Fruit fly (Drosophila melanogaster) whole organism, embryonic: ENCODE data around the gene CG32639.

ENCODE experiments used
- Ada2b ChIP-seq: fragments of 200-800 bp; sonication (Bioruptor generic); IDR thresholded peaks from 2 replicates; pipeline ENCODE4 v1.3.6; 2022; ENCODE audit warnings: missing biosample characterization, missing genetic modification characterization
- BEAF-32 ChIP-seq: fragments of 200-800 bp; sonication (Bioruptor generic); optimal IDR thresholded peaks from 3 replicates; lab custom pipeline; 2017; ENCODE audit warnings: missing biosample characterization, missing genetic modification characterization, mild to moderate bottlenecking, moderate library complexity, missing genetic modification reagents
- CG10959 ChIP-seq: fragments of 200-800 bp; sonication (Bioruptor generic); IDR thresholded peaks from 2 replicates; pipeline ENCODE4 v1.3.6; 2022; ENCODE audit warnings: missing biosample characterization, missing genetic modification characterization
- CG11504 ChIP-seq: fragments of 200-800 bp; sonication (Bioruptor generic); optimal IDR thresholded peaks from 3 replicates; lab custom pipeline; 2019; ENCODE audit warnings: missing biosample characterization, mild to moderate bottlenecking, missing genetic modification characterization, moderate library complexity
- CG11560 ChIP-seq: fragments of 200-800 bp; sonication (Bioruptor generic); IDR thresholded peaks from 3 replicates; pipeline ENCODE4 v1.3.6; 2022; ENCODE audit warnings: missing biosample characterization, missing genetic modification characterization
- CG12391 ChIP-seq: fragments of 200-800 bp; sonication (Bioruptor generic); optimal IDR thresholded peaks from 3 replicates; lab custom pipeline; 2018; ENCODE audit warnings: missing biosample characterization, mild to moderate bottlenecking, missing genetic modification characterization, moderate library complexity
- CG14050 ChIP-seq: fragments of 200-800 bp; sonication (Bioruptor generic); IDR thresholded peaks from 3 replicates; pipeline ENCODE4 v1.3.6; 2022; ENCODE audit warnings: missing biosample characterization, missing genetic modification characterization
- CG14965 ChIP-seq: fragments of 200-800 bp; sonication (Bioruptor generic); optimal IDR thresholded peaks from 2 replicates; lab custom pipeline; 2016; ENCODE audit warnings: missing biosample characterization, missing genetic modification characterization, borderline replicate concordance
- CG15073 ChIP-seq: fragments of 200-800 bp; sonication (Bioruptor generic); optimal IDR thresholded peaks from 2 replicates; lab custom pipeline; 2016; ENCODE audit warnings: missing biosample characterization, missing genetic modification characterization
- CG15479 ChIP-seq: fragments of 200-800 bp; sonication (Bioruptor generic); optimal IDR thresholded peaks from 3 replicates; lab custom pipeline; 2019; ENCODE audit warnings: missing biosample characterization, mild to moderate bottlenecking, missing genetic modification characterization, moderate library complexity
- CG17328 ChIP-seq: fragments of 200-800 bp; sonication (Bioruptor generic); IDR thresholded peaks from 2 replicates; pipeline ENCODE4 v1.3.6; 2022; ENCODE audit warnings: missing biosample characterization, missing genetic modification characterization
- CG17359 ChIP-seq: fragments of 200-800 bp; sonication (Bioruptor generic); optimal IDR thresholded peaks from 3 replicates; lab custom pipeline; 2018; ENCODE audit warnings: missing biosample characterization, mild to moderate bottlenecking, missing genetic modification characterization, moderate library complexity
- CG17361 ChIP-seq: fragments of 200-800 bp; sonication (Bioruptor generic); IDR thresholded peaks from 3 replicates; pipeline ENCODE4 v1.3.6; 2022; ENCODE audit warnings: missing biosample characterization, missing genetic modification characterization
- CG2678 ChIP-seq: fragments of 200-800 bp; sonication (Bioruptor generic); optimal IDR thresholded peaks from 3 replicates; lab custom pipeline; 2019; ENCODE audit warnings: missing biosample characterization, mild to moderate bottlenecking, missing genetic modification characterization, moderate library complexity
- CG2712 ChIP-seq: fragments of 200-800 bp; optimal IDR thresholded peaks from 3 replicates; lab custom pipeline; 2019; ENCODE audit warnings: missing biosample characterization, mild to moderate bottlenecking, missing genetic modification characterization, moderate library complexity
- CG31441 ChIP-seq: fragments of 200-800 bp; sonication (Bioruptor generic); IDR thresholded peaks from 2 replicates; pipeline ENCODE4 v1.3.6; 2022; ENCODE audit warnings: missing biosample characterization, missing genetic modification characterization
- CG8388 ChIP-seq: fragments of 200-800 bp; sonication (Bioruptor generic); optimal IDR thresholded peaks from 2 replicates; lab custom pipeline; 2019; ENCODE audit warnings: missing biosample characterization, mild to moderate bottlenecking, missing genetic modification characterization, moderate library complexity
- Chrac-16 ChIP-seq: fragments of 200-800 bp; sonication (Bioruptor generic); optimal IDR thresholded peaks from 3 replicates; lab custom pipeline; 2016; ENCODE audit warnings: missing biosample characterization, missing genetic modification characterization
- CoRest ChIP-seq: fragments of 200-800 bp; sonication (Bioruptor generic); optimal IDR thresholded peaks from 3 replicates; lab custom pipeline; 2018; ENCODE audit warnings: missing biosample characterization, mild to moderate bottlenecking, missing genetic modification characterization, moderate library complexity
- D ChIP-seq, 2 experiments: fragments of 200-800 bp in 1 of 2; fragments of >200 bp in 1 of 2; sonication (Bioruptor generic) in 1 of 2; optimal IDR thresholded peaks; 2 replicates in 1 of 2; 3 replicates in 1 of 2; lab custom pipeline; 2017; ENCODE audit warnings: mild to moderate bottlenecking in 1 of 2, missing biosample characterization in 1 of 2, missing genetic modification characterization in 1 of 2, missing genetic modification reagents in 1 of 2
- Dip3 ChIP-seq: fragments of 200-800 bp; sonication (Bioruptor generic); optimal IDR thresholded peaks from 3 replicates; lab custom pipeline; 2016; ENCODE audit warnings: missing biosample characterization, missing genetic modification characterization
- Hr78 ChIP-seq, 2 experiments: fragments of 200-800 bp in 1 of 2; fragments of >200 bp in 1 of 2; sonication (Bioruptor generic) in 1 of 2; optimal IDR thresholded peaks; 2 replicates each; lab custom pipeline; 2017 to 2019; ENCODE audit warnings: missing biosample characterization in 2 of 2, missing genetic modification characterization in 2 of 2, mild to moderate bottlenecking in 1 of 2, moderate library complexity in 1 of 2
- Kr ChIP-seq: fragments of 200-800 bp; sonication (Bioruptor generic); optimal IDR thresholded peaks from 2 replicates; lab custom pipeline; 2017; ENCODE audit warnings: missing biosample characterization, mild to moderate bottlenecking, missing genetic modification characterization
- Poxn ChIP-seq: fragments of 200-800 bp; sonication (Bioruptor generic); IDR thresholded peaks from 2 replicates; pipeline ENCODE4 v1.3.6; 2022; ENCODE audit warnings: missing biosample characterization, missing genetic modification characterization
- Six4 ChIP-seq: fragments of 200-800 bp; sonication (Bioruptor generic); optimal IDR thresholded peaks from 2 replicates; lab custom pipeline; 2016; ENCODE audit warnings: missing biosample characterization, missing genetic modification characterization
- Sox102F ChIP-seq: fragments of 200-800 bp; sonication (Bioruptor generic); optimal IDR thresholded peaks from 2 replicates; lab custom pipeline; 2018; ENCODE audit warnings: missing biosample characterization, mild to moderate bottlenecking, missing genetic modification characterization, moderate library complexity
- Ssrp ChIP-seq: fragments of 200-800 bp; sonication (Bioruptor generic); optimal IDR thresholded peaks from 2 replicates; lab custom pipeline; 2018; ENCODE audit warnings: missing biosample characterization, mild to moderate bottlenecking, missing genetic modification characterization, moderate library complexity
- cato ChIP-seq: fragments of 200-800 bp; sonication (Bioruptor generic); optimal IDR thresholded peaks from 2 replicates; lab custom pipeline; 2016; ENCODE audit warnings: missing biosample characterization, missing genetic modification characterization, borderline replicate concordance
- crc ChIP-seq: fragments of 200-800 bp; sonication (Bioruptor generic); optimal IDR thresholded peaks from 2 replicates; lab custom pipeline; 2016; ENCODE audit warnings: missing biosample characterization, missing genetic modification characterization
- dysf ChIP-seq: fragments of 200-800 bp; sonication (Bioruptor generic); IDR thresholded peaks from 3 replicates; pipeline ENCODE4 v1.3.6; 2022; ENCODE audit warnings: missing biosample characterization, missing genetic modification characterization
- eve ChIP-seq, 2 experiments: fragments of >200 bp; optimal IDR thresholded peaks; 2 replicates each; lab custom pipeline; 2017; ENCODE audit warnings: missing biosample characterization in 2 of 2, missing genetic modification characterization in 2 of 2
- fd96Cb ChIP-seq: fragments of 200-800 bp; sonication (Bioruptor generic); optimal IDR thresholded peaks from 2 replicates; lab custom pipeline; 2018; ENCODE audit warnings: missing biosample characterization, mild to moderate bottlenecking, missing genetic modification characterization, moderate library complexity
- grn ChIP-seq: fragments of 200-800 bp; sonication (Bioruptor generic); optimal IDR thresholded peaks from 3 replicates; lab custom pipeline; 2017; ENCODE audit warnings: missing biosample characterization, missing genetic modification characterization
- lbe ChIP-seq: fragments of 200-800 bp; sonication (Bioruptor generic); optimal IDR thresholded peaks from 2 replicates; lab custom pipeline; 2016; ENCODE audit warnings: missing biosample characterization, mild to moderate bottlenecking, missing genetic modification characterization
- lola ChIP-seq, 3 experiments: fragments of >200 bp in 2 of 3; fragments of 200-800 bp in 1 of 3; sonication (Bioruptor generic) in 1 of 3; optimal IDR thresholded peaks; 2 replicates each; lab custom pipeline; 2017 to 2019; ENCODE audit warnings: missing biosample characterization in 3 of 3, missing genetic modification characterization in 3 of 3, mild to moderate bottlenecking in 1 of 3, moderate library complexity in 1 of 3
- pb ChIP-seq: fragments of 200-800 bp; sonication (Bioruptor generic); optimal IDR thresholded peaks from 3 replicates; lab custom pipeline; 2016; ENCODE audit warnings: missing biosample characterization, missing genetic modification characterization
- pum ChIP-seq: fragments of 200-800 bp; sonication (Bioruptor generic); optimal IDR thresholded peaks from 2 replicates; lab custom pipeline; 2016; ENCODE audit warnings: missing biosample characterization, missing genetic modification characterization
- sens ChIP-seq: fragments of 200-800 bp; sonication (Bioruptor generic); peaks from one replicate; lab custom pipeline; 2016; ENCODE audit warnings: missing biosample characterization, missing genetic modification characterization
- sens-2 ChIP-seq: fragments of 200-800 bp; sonication (Bioruptor generic); IDR thresholded peaks from 2 replicates; pipeline ENCODE4 v1.3.6; 2022; ENCODE audit warnings: missing biosample characterization, missing genetic modification characterization
- sqz ChIP-seq: fragments of 200-800 bp; sonication (Bioruptor generic); optimal IDR thresholded peaks from 3 replicates; lab custom pipeline; 2018; ENCODE audit warnings: missing biosample characterization, mild to moderate bottlenecking, missing genetic modification characterization
- tll ChIP-seq, 2 experiments: fragments of 200-800 bp in 1 of 2; fragments of >200 bp in 1 of 2; sonication (Bioruptor generic) in 1 of 2; optimal IDR thresholded peaks; 2 replicates each; lab custom pipeline; 2017 to 2019; ENCODE audit warnings: missing biosample characterization in 2 of 2, missing genetic modification characterization in 2 of 2, mild to moderate bottlenecking in 1 of 2, moderate library complexity in 1 of 2
- twi ChIP-seq: fragments of 200-800 bp; optimal IDR thresholded peaks from 2 replicates; lab custom pipeline; 2019; ENCODE audit warnings: missing biosample characterization, mild to moderate bottlenecking, missing genetic modification characterization, moderate library complexity
- unpg ChIP-seq: fragments of 200-800 bp; sonication (Bioruptor generic); optimal IDR thresholded peaks from 3 replicates; lab custom pipeline; 2018; ENCODE audit warnings: missing biosample characterization, mild to moderate bottlenecking, missing genetic modification characterization, moderate library complexity
- vvl ChIP-seq: fragments of 200-800 bp; sonication (Bioruptor generic); IDR thresholded peaks from 2 replicates; pipeline ENCODE4 v1.3.6; 2022; ENCODE audit warnings: missing biosample characterization, missing genetic modification characterization
- zen ChIP-seq: fragments of 200-800 bp; sonication (Bioruptor generic); optimal IDR thresholded peaks from 3 replicates; lab custom pipeline; 2018; ENCODE audit warnings: missing biosample characterization, mild to moderate bottlenecking, missing genetic modification characterization, moderate library complexity
- zf30C ChIP-seq: fragments of 200-800 bp; sonication (Bioruptor generic); optimal IDR thresholded peaks from 3 replicates; lab custom pipeline; 2018; ENCODE audit warnings: missing biosample characterization, mild to moderate bottlenecking, missing genetic modification characterization
- zfh1 ChIP-seq: fragments of 200-800 bp; sonication (Bioruptor generic); IDR thresholded peaks from 3 replicates; pipeline ENCODE4 v1.3.6; 2022; ENCODE audit warnings: missing biosample characterization, missing genetic modification characterization

The CG32639 gene

dm6 chrX:13229824-13230223, 6.5 kb downstream of the CG32639 start:
- TF ChIP-seq grn (GFP tag; lab: Kevin White, UChicago) (peak; percentile 22), CG15479 (GFP tag; lab: Kevin White, UChicago) (peak; percentile 83), dysf (GFP tag; lab: Robert Waterston, UW) (0 out of 3 replicates have a peak, but pooled peaks have one; percentile 24), tll (GFP tag; optimal IDR thresholded peaks at IDR 0.05; lab: Kevin White, UChicago) (peak in 1 of 2 experiments; percentile 84), zen (tag; lab: Kevin White, UChicago) (peak; percentile 72), CG14965 (no peak), twi (tag; lab: Kevin White, UChicago) (peak; percentile 2), CG11560 (tag; lab: Robert Waterston, UW) (no peak)

- TF ChIP-seq vvl (GFP tag; lab: Robert Waterston, UW): peak; percentile 15; the same call in 1 of the 2 replicates
- TF ChIP-seq Dip3 (GFP tag; lab: Kevin White, UChicago): no peak
- TF ChIP-seq lbe (GFP tag; lab: Kevin White, UChicago): peak; percentile 7
- TF ChIP-seq sens-2: no peak
- TF ChIP-seq Six4: no peak
- peak; percentile 28 for TF ChIP-seq sqz (GFP tag; lab: Kevin White, UChicago)
- peak in 1 of 2 experiments; percentile 43 for TF ChIP-seq Hr78 (GFP tag; optimal IDR thresholded peaks at IDR 0.05; lab: Kevin White, UChicago)
- no peak for TF ChIP-seq CG14050 (GFP tag; lab: Robert Waterston, UW)
- TF ChIP-seq crc (GFP tag; lab: Kevin White, UChicago): no peak
- TF ChIP-seq sens: peak; percentile 76
- TF ChIP-seq Poxn: no peak
- no peak for TF ChIP-seq pb (GFP tag; lab: Kevin White, UChicago)
Observed at dm6 chrX:13229217-13229616, 7.1 kb downstream of the CG32639 start.

- TF ChIP-seq sens (no peak), CG8388 (GFP tag; lab: Kevin White, UChicago) (peak; percentile 24), Kr (GFP tag; lab: Kevin White, UChicago) (no peak), CG2712 (tag; lab: Kevin White, UChicago) (peak; percentile 35), CG17359 (tag; lab: Kevin White, UChicago) (peak; percentile 12), eve (GFP tag; optimal IDR thresholded peaks at IDR 0.05; lab: Kevin White, UChicago) (peak in 1 of 2 experiments; percentile 34), CG11504 (peak; percentile 14), zfh1 (GFP tag; lab: Robert Waterston, UW) (no peak), cato (GFP tag; lab: Kevin White, UChicago) (no peak), CG10959 (no peak), CG17328 (GFP tag; lab: Robert Waterston, UW) (no peak), BEAF-32 (GFP tag; lab: Kevin White, UChicago) (no peak), unpg (GFP tag; lab: Kevin White, UChicago) (peak; percentile 23), CG15073 (GFP tag; lab: Kevin White, UChicago) (no peak), fd96Cb (tag; lab: Kevin White, UChicago) (peak; percentile 13), CG17361 (GFP tag; lab: Robert Waterston, UW) (peak; percentile 42; the same call in 1 of the 3 replicates), Ada2b (GFP tag; lab: Robert Waterston, UW) (no peak), zf30C (peak; percentile 4), CoRest (tag; lab: Kevin White, UChicago) (peak; percentile 16), lola (GFP tag; optimal IDR thresholded peaks at IDR 0.05; lab: Kevin White, UChicago) (peak in 1 of 3 experiments; percentile 38), Sox102F (GFP tag; lab: Kevin White, UChicago) (peak; percentile 12), CG12391 (peak; percentile 25), Ssrp (peak; percentile 15), D (optimal IDR thresholded peaks at IDR 0.05; lab: Kevin White, UChicago) (no peak), D (GFP tag; optimal IDR thresholded peaks at IDR 0.05; lab: Kevin White, UChicago) (peak; percentile 10), CG2678 (tag; lab: Kevin White, UChicago) (peak; percentile 29), pum (GFP tag; lab: Kevin White, UChicago) (no peak), CG31441 (GFP tag; lab: Robert Waterston, UW) (peak; percentile 58; the same call in 1 of the 2 replicates), Chrac-16 (GFP tag; lab: Kevin White, UChicago) (no peak)
Observed at dm6 chrX:13228208-13228606, 8.2 kb downstream of the CG32639 start.
